Fruit fly (Drosophila melanogaster) whole organism, pupa: ENCODE measurements around the gene Rpp14b.

ENCODE experiments used
- CG14655 ChIP-seq: fragments of 200-800 bp; sonication (Bioruptor generic); optimal IDR thresholded peaks from 3 replicates; lab custom pipeline; 2017; ENCODE audit warnings: mild to moderate bottlenecking, missing biosample characterization, missing genetic modification reagents, missing genetic modification characterization
- CG15710 ChIP-seq: fragments of 200-800 bp; sonication (Bioruptor generic); optimal IDR thresholded peaks from 2 replicates; lab custom pipeline; 2018; ENCODE audit warnings: missing biosample characterization, mild to moderate bottlenecking, missing genetic modification characterization, moderate library complexity
- CG32121 ChIP-seq: fragments of 200-800 bp; sonication (Bioruptor generic); IDR thresholded peaks from 2 replicates; pipeline ENCODE4 v1.3.6; 2022; ENCODE audit warnings: missing biosample characterization, missing genetic modification characterization
- CG4496 ChIP-seq: fragments of 200-800 bp; sonication (Bioruptor generic); IDR thresholded peaks from 3 replicates; pipeline ENCODE4 v1.3.6; 2022; ENCODE audit warnings: missing biosample characterization, missing genetic modification characterization
- CG8301 ChIP-seq: fragments of 200-800 bp; sonication (Bioruptor generic); optimal IDR thresholded peaks from 2 replicates; lab custom pipeline; 2018; ENCODE audit warnings: missing biosample characterization, mild to moderate bottlenecking, missing genetic modification characterization
- CG9948 ChIP-seq: fragments of 200-800 bp; sonication (Bioruptor generic); optimal IDR thresholded peaks from 2 replicates; lab custom pipeline; 2018; ENCODE audit warnings: missing biosample characterization, mild to moderate bottlenecking, missing genetic modification characterization, moderate library complexity
- Ets98B ChIP-seq: fragments of 200-800 bp; sonication (Bioruptor generic); IDR thresholded peaks from 2 replicates; pipeline ENCODE4 v1.3.6; 2022; ENCODE audit warnings: missing biosample characterization, missing genetic modification characterization
- Pif1A ChIP-seq: fragments of 200-800 bp; sonication (Bioruptor generic); optimal IDR thresholded peaks from 3 replicates; lab custom pipeline; 2016; ENCODE audit warnings: missing biosample characterization, missing genetic modification characterization

DNA sequence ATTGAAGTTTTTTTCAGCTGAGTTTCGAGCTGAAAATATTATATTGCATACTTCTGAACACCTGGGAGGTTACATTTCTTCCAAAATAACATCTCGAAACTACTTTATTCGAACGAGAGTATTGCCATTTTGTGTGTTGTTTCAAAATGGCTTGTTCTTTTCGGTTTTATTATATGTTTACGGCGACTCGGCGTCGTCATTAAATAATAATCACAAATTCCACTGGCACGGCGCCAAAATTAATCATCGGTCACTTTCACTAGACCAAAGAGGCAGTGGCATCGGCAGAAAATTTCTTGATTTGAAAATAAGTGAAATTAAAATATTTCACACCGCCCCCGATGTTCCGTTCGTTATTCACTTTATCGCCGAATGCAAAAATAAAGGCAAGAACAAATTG, 5.3 kb upstream of the Rpp14b start:
- TF ChIP-seq CG32121 (GFP tag; lab: Robert Waterston, UW) = no peak
- TF ChIP-seq CG8301 (tag; lab: Kevin White, UChicago) = no peak
- no peak for TF ChIP-seq CG4496 (GFP tag; lab: Robert Waterston, UW)
- no peak for TF ChIP-seq Pif1A (GFP tag; lab: Kevin White, UChicago)
- no peak for TF ChIP-seq CG15710 (tag; lab: Kevin White, UChicago)
- no peak for TF ChIP-seq Ets98B (GFP tag; lab: Robert Waterston, UW)
- TF ChIP-seq CG14655 (GFP tag; lab: Kevin White, UChicago) = no peak
- no peak for TF ChIP-seq CG9948 (tag; lab: Kevin White, UChicago)
